Worm (Caenorhabditis elegans) whole organism, young adult: Measurements from ENCODE around the gene C45B2.2.

Source experiments
- B0336.3 ChIP-seq: fragments of 200-800 bp; sonication (Bioruptor generic); IDR thresholded peaks from 2 replicates; pipeline ENCODE4 v1.3.6; 2022; ENCODE audit warnings: missing genetic modification characterization, missing compliant biosample characterization
- C06A6.2 ChIP-seq: fragments of 200-800 bp; sonication (Bioruptor generic); conservative IDR thresholded peaks from 2 replicates; pipeline ENCODE4 v1.3.6; 2022; ENCODE audit warnings: missing genetic modification characterization, missing compliant biosample characterization
- F22D6.2 ChIP-seq: sonication (generic microtip); optimal IDR thresholded peaks from 2 replicates; lab custom pipeline; 2016; ENCODE audit warnings: mild to moderate bottlenecking, missing genetic modification characterization, missing compliant biosample characterization
- F57C9.4 ChIP-seq: sonication (generic microtip); optimal IDR thresholded peaks from 2 replicates; lab custom pipeline; 2017; ENCODE audit warnings: mild to moderate bottlenecking, missing genetic modification characterization, missing compliant biosample characterization
- K12H6.12 ChIP-seq: fragments of 200-800 bp; sonication (Bioruptor generic); optimal IDR thresholded peaks from 2 replicates; lab custom pipeline; 2018; ENCODE audit warnings: mild to moderate bottlenecking, missing genetic modification characterization, missing compliant biosample characterization
- T07F8.4 ChIP-seq: sonication (generic microtip); optimal IDR thresholded peaks from 2 replicates; lab custom pipeline; 2016; ENCODE audit warnings: mild to moderate bottlenecking, missing genetic modification characterization, moderate library complexity, missing compliant biosample characterization
- ZK185.1 ChIP-seq: sonication (generic microtip); optimal IDR thresholded peaks from 2 replicates; lab custom pipeline; 2016; ENCODE audit warnings: mild to moderate bottlenecking, missing genetic modification characterization, missing compliant biosample characterization; ENCODE audit not compliant: poor library complexity, severe bottlenecking
- atf-7 ChIP-seq: sonication (generic microtip); optimal IDR thresholded peaks from 2 replicates; lab custom pipeline; 2017; ENCODE audit warnings: mild to moderate bottlenecking, missing genetic modification characterization, missing compliant biosample characterization
- attf-5 ChIP-seq: fragments of 200-800 bp; sonication (Bioruptor generic); optimal IDR thresholded peaks from 2 replicates; lab custom pipeline; 2018; ENCODE audit warnings: mild to moderate bottlenecking, missing genetic modification characterization, missing compliant biosample characterization
- bed-2 ChIP-seq: fragments of 200-800 bp; sonication (Bioruptor generic); IDR thresholded peaks from 2 replicates; pipeline ENCODE4 v1.3.6; 2022; ENCODE audit warnings: missing genetic modification reagents, missing genetic modification characterization, missing compliant biosample characterization
- cebp-1 ChIP-seq, 2 experiments: fragments of 200-800 bp in 1 of 2; sonication (Bioruptor generic) in 1 of 2; sonication (generic microtip) in 1 of 2; IDR thresholded peaks in 1 of 2; optimal IDR thresholded peaks in 1 of 2; 2 replicates each; pipeline versions ENCODE4 v1.3.6 to Lab custom; 2017 to 2022; ENCODE audit warnings: missing compliant biosample characterization in 2 of 2, missing genetic modification characterization in 2 of 2, mild to moderate bottlenecking in 1 of 2, missing genetic modification reagents in 1 of 2, moderate library complexity in 1 of 2
- ceh-79 ChIP-seq: sonication (generic microtip); optimal IDR thresholded peaks from 2 replicates; lab custom pipeline; 2017; ENCODE audit warnings: mild to moderate bottlenecking, missing genetic modification characterization, missing compliant biosample characterization
- dpl-1 ChIP-seq: fragments of 150-350 bp; optimal IDR thresholded peaks from 2 replicates; lab custom pipeline; 2014; ENCODE audit warnings: missing biosample characterization, missing genetic modification reagents, missing genetic modification characterization
- efl-1 ChIP-seq: fragments of 150-350 bp; optimal IDR thresholded peaks from 2 replicates; lab custom pipeline; 2014; ENCODE audit warnings: missing biosample characterization, missing genetic modification reagents, missing genetic modification characterization
- ekl-4 ChIP-seq: fragments of 200-800 bp; sonication (Bioruptor generic); IDR thresholded peaks from 2 replicates; pipeline ENCODE4 v1.3.6; 2022; ENCODE audit warnings: missing genetic modification reagents, missing genetic modification characterization, missing compliant biosample characterization
- fkh-3 ChIP-seq: sonication (generic microtip); optimal IDR thresholded peaks from 2 replicates; lab custom pipeline; 2016; ENCODE audit warnings: mild to moderate bottlenecking, missing genetic modification characterization, missing compliant biosample characterization
- gei-17 ChIP-seq: fragments of 200-800 bp; sonication (Bioruptor generic); optimal IDR thresholded peaks from 2 replicates; lab custom pipeline; 2018; ENCODE audit warnings: mild to moderate bottlenecking, missing genetic modification characterization, missing compliant biosample characterization
- hlh-26 ChIP-seq: fragments of 200-800 bp; sonication (Bioruptor generic); conservative IDR thresholded peaks from 2 replicates; pipeline ENCODE4 v1.3.6; 2022; ENCODE audit warnings: missing genetic modification reagents, missing genetic modification characterization, missing compliant biosample characterization
- hmg-1.2 ChIP-seq: fragments of 200-800 bp; sonication (Bioruptor generic); IDR thresholded peaks from 2 replicates; pipeline ENCODE4 v1.3.6; 2022; ENCODE audit warnings: missing genetic modification reagents, missing genetic modification characterization, missing compliant biosample characterization
- let-526 ChIP-seq: fragments of 200-800 bp; sonication (Bioruptor generic); IDR thresholded peaks from 2 replicates; pipeline ENCODE4 v1.3.6; 2022; ENCODE audit warnings: missing genetic modification reagents, missing genetic modification characterization, missing compliant biosample characterization
- let-607 ChIP-seq, 2 experiments: fragments of 200-800 bp in 1 of 2; sonication (Bioruptor generic) in 1 of 2; sonication (generic microtip) in 1 of 2; optimal IDR thresholded peaks; 2 replicates each; lab custom pipeline; 2016 to 2018; ENCODE audit warnings: mild to moderate bottlenecking in 2 of 2, missing compliant biosample characterization in 2 of 2, missing genetic modification characterization in 2 of 2, moderate library complexity in 2 of 2, missing genotype in 1 of 2
- lin-26 ChIP-seq: fragments of 200-800 bp; sonication (Bioruptor generic); IDR thresholded peaks from 2 replicates; pipeline ENCODE4 v1.3.6; 2022; ENCODE audit warnings: missing genetic modification reagents, missing genetic modification characterization, missing compliant biosample characterization
- lin-40 ChIP-seq: sonication (generic microtip); optimal IDR thresholded peaks from 2 replicates; lab custom pipeline; 2016; ENCODE audit warnings: missing genetic modification characterization, mild to moderate bottlenecking, missing compliant biosample characterization, missing genotype, missing genetic modification reagents
- madf-8 ChIP-seq: fragments of 200-800 bp; sonication (Bioruptor generic); conservative IDR thresholded peaks from 2 replicates; pipeline ENCODE4 v1.3.6; 2022; ENCODE audit warnings: missing genetic modification reagents, missing genetic modification characterization, missing compliant biosample characterization
- nfya-1 ChIP-seq: sonication (generic microtip); optimal IDR thresholded peaks from 2 replicates; lab custom pipeline; 2017; ENCODE audit warnings: antibody characterized with exemption, missing compliant biosample characterization, missing genetic modification characterization, borderline replicate concordance; ENCODE audit not compliant: insufficient read depth
- nhr-27 ChIP-seq: fragments of 200-800 bp; sonication (Bioruptor generic); optimal IDR thresholded peaks from 2 replicates; lab custom pipeline; 2018; ENCODE audit warnings: mild to moderate bottlenecking, missing genetic modification characterization, moderate library complexity, missing compliant biosample characterization
- nhr-90 ChIP-seq: sonication (generic microtip); optimal IDR thresholded peaks from 2 replicates; lab custom pipeline; 2016; ENCODE audit warnings: missing genotype, mild to moderate bottlenecking, missing genetic modification characterization, missing compliant biosample characterization
- rpc-1 ChIP-seq, 2 experiments: fragments of 150-350 bp in 1 of 2; sonication (generic microtip) in 1 of 2; optimal IDR thresholded peaks; 2 replicates each; lab custom pipeline; 2014 to 2018; ENCODE audit warnings: missing biosample characterization in 1 of 2, missing genetic modification characterization in 1 of 2, missing genetic modification reagents in 1 of 2, missing genotype in 1 of 2
- snpc-3.4 ChIP-seq: sonication (generic microtip); optimal IDR thresholded peaks from 2 replicates; lab custom pipeline; 2017; ENCODE audit warnings: missing genetic modification characterization, mild to moderate bottlenecking, missing compliant biosample characterization, antibody characterized with exemption, moderate library complexity, missing genotype, missing genetic modification reagents
- snpc-4 ChIP-seq, 5 experiments: fragments of 150-350 bp in 1 of 5; sonication (generic microtip) in 4 of 5; optimal IDR thresholded peaks; 2 replicates each; lab custom pipeline; 2014 to 2018; ENCODE audit warnings: missing genetic modification characterization in 5 of 5, missing biosample characterization in 3 of 5, antibody characterized with exemption in 2 of 5, mild to moderate bottlenecking in 2 of 5, missing compliant biosample characterization in 2 of 5, missing genotype in 2 of 5, moderate library complexity in 2 of 5, missing genetic modification reagents in 1 of 5
- unc-62 ChIP-seq: fragments of 150-350 bp; optimal IDR thresholded peaks from 2 replicates; lab custom pipeline; 2014; ENCODE audit warnings: missing biosample characterization, missing genetic modification reagents, missing genetic modification characterization
- xnd-1 ChIP-seq: sonication (generic microtip); optimal IDR thresholded peaks from 2 replicates; lab custom pipeline; 2016; ENCODE audit warnings: missing genotype, missing genetic modification reagents, missing genetic modification characterization, missing compliant biosample characterization
- ztf-22 ChIP-seq: fragments of 200-800 bp; sonication (Bioruptor generic); optimal IDR thresholded peaks from 2 replicates; lab custom pipeline; 2018; ENCODE audit warnings: mild to moderate bottlenecking, missing genetic modification characterization, moderate library complexity, missing compliant biosample characterization
- ztf-28 ChIP-seq: fragments of 200-800 bp; sonication (Bioruptor generic); IDR thresholded peaks from 2 replicates; pipeline ENCODE4 v1.3.6; 2022; ENCODE audit warnings: missing genetic modification reagents, missing genetic modification characterization, missing compliant biosample characterization

The C45B2.2 gene

DNA sequence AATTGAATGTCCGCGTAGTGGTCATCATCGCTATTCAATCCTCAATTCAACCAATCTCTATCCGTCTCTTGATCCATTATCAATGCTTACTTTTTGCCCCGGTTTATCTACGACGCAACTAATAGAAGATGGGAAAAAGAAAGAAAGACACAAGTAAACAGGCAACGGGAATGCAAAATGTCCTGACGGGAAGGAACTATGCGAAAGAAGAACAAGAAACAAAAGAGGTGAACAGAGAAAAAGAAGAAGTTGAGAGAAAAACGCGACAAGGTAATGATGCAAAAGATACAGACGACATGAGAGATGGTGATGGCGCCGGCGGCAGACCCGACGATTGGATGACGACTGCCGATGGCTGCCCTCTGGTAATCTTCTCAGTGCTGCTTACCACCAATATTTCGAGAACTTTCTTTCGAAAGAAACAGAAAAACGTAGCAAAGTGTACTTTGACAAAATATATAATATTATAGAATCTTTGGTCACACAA lies 42.5 kb upstream of the C45B2.2 start (continued):
- TF ChIP-seq gei-17 (GFP tag; lab: Kevin White, UChicago) (peak; percentile 58), hmg-1.2 (peak; percentile 32; the same call in 1 of the 2 replicates), F22D6.2 (tag; lab: Kevin White, UChicago) (peak; percentile 13), rpc-1 (optimal IDR thresholded peaks at IDR 0.05; lab: Kevin White, UChicago) (no peak), rpc-1 (tag; optimal IDR thresholded peaks at IDR 0.05; lab: Kevin White, UChicago) (no peak), let-607 (tag; optimal IDR thresholded peaks at IDR 0.05; lab: Kevin White, UChicago) (peak in 1 of 2 experiments; percentile 65), attf-5 (GFP tag; lab: Kevin White, UChicago) (peak; percentile 49), cebp-1 (GFP tag; IDR thresholded peaks at IDR 0.05; lab: Robert Waterston, UW) (no peak), cebp-1 (tag; optimal IDR thresholded peaks at IDR 0.05; lab: Kevin White, UChicago) (peak; percentile 72), lin-40 (tag; lab: Kevin White, UChicago) (peak; percentile 75), B0336.3 (peak; percentile 77), ZK185.1 (tag; lab: Kevin White, UChicago) (peak; percentile 19), nhr-27 (tag; lab: Kevin White, UChicago) (no peak), F57C9.4 (tag; lab: Kevin White, UChicago) (no peak), bed-2 (GFP tag; lab: Robert Waterston, UW) (no peak), ceh-79 (no peak), snpc-3.4 (tag; lab: Kevin White, UChicago) (no peak), C06A6.2 (no peak; the same call in 1 of the 2 replicates), dpl-1 (GFP tag; lab: Kevin White, UChicago) (no peak), madf-8 (GFP tag; lab: Robert Waterston, UW) (no peak), nfya-1 (tag; lab: Kevin White, UChicago) (no peak), xnd-1 (no peak), let-526 (GFP tag; lab: Robert Waterston, UW) (no peak), snpc-4 (GFP tag; optimal IDR thresholded peaks at IDR 0.05; lab: Kevin White, UChicago) (no peak), snpc-4 (tag; optimal IDR thresholded peaks at IDR 0.05; lab: Kevin White, UChicago) (peak in 3 of 4 experiments; percentile 27 to 33 (median 29)), K12H6.12 (peak; percentile 40), T07F8.4 (tag; lab: Kevin White, UChicago) (no peak), ekl-4 (GFP tag; lab: Robert Waterston, UW) (no peak), lin-26 (GFP tag; lab: Robert Waterston, UW) (peak; percentile 51; the same call in 1 of the 2 replicates)

DNA sequence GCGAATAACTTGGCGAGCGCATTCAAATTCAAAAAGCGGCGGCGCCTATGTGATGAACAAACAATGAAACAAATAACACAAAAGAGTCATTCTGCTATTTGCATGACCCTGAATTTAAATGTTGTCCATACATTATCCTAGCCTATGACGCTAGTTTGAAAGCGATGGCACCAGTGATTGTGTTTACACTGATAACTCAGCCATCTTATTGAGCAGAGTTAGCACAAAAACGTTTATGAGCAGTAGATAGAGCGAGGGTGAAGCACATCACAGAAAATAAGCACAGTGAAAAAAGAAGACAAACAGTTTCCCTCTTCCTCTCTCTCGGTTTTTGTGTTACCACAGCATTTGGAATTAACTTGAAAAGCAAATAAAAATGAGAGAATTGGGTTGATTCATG lies 41.3 kb upstream of the C45B2.2 start:
- no peak for TF ChIP-seq efl-1 (GFP tag; lab: Kevin White, UChicago)
- TF ChIP-seq hlh-26 (GFP tag; lab: Robert Waterston, UW): no peak
- no peak for TF ChIP-seq fkh-3 (tag; lab: Kevin White, UChicago)
- no peak for TF ChIP-seq attf-5 (GFP tag; lab: Kevin White, UChicago)
- TF ChIP-seq ZK185.1 (tag; lab: Kevin White, UChicago): no peak
- TF ChIP-seq atf-7: no peak
- TF ChIP-seq ztf-22 (GFP tag; lab: Kevin White, UChicago): no peak
- no peak for TF ChIP-seq nhr-90
- TF ChIP-seq ztf-28 (GFP tag; lab: Robert Waterston, UW): no peak
- no peak for TF ChIP-seq T07F8.4 (tag; lab: Kevin White, UChicago)
- no peak for TF ChIP-seq unc-62 (GFP tag; lab: Kevin White, UChicago)
